Fruit fly (Drosophila melanogaster) whole organism, prepupa: ENCODE results near the gene pns.

ENCODE experiments used
- CG10631 ChIP-seq: fragments of 200-800 bp; sonication (Bioruptor generic); optimal IDR thresholded peaks from 2 replicates; lab custom pipeline; 2016; ENCODE audit warnings: missing biosample characterization, missing genetic modification characterization
- CG10669 ChIP-seq: fragments of 200-800 bp; sonication (Bioruptor generic); optimal IDR thresholded peaks from 3 replicates; lab custom pipeline; 2018; ENCODE audit warnings: missing biosample characterization, mild to moderate bottlenecking, missing genetic modification characterization, moderate library complexity
- CG11294 ChIP-seq: fragments of 200-800 bp; sonication (Bioruptor generic); IDR thresholded peaks from 2 replicates; pipeline ENCODE4 v1.3.6; 2022; ENCODE audit warnings: missing biosample characterization, missing genetic modification characterization
- CG11902 ChIP-seq: fragments of 200-800 bp; sonication (Bioruptor generic); optimal IDR thresholded peaks from 3 replicates; lab custom pipeline; 2016; ENCODE audit warnings: missing biosample characterization, missing genetic modification characterization
- CG15336 ChIP-seq: fragments of 200-800 bp; sonication (Bioruptor generic); IDR thresholded peaks from 2 replicates; pipeline ENCODE4 v1.3.6; 2022; ENCODE audit warnings: missing biosample characterization, missing genetic modification characterization
- CG1621 ChIP-seq: fragments of 200-800 bp; sonication (Bioruptor generic); optimal IDR thresholded peaks from 3 replicates; lab custom pipeline; 2018; ENCODE audit warnings: missing biosample characterization, mild to moderate bottlenecking, missing genetic modification characterization
- CG16779 ChIP-seq: fragments of 200-800 bp; sonication (Bioruptor generic); optimal IDR thresholded peaks from 3 replicates; lab custom pipeline; 2017; ENCODE audit warnings: missing biosample characterization, mild to moderate bottlenecking, missing genetic modification characterization
- CG3032 ChIP-seq: fragments of 200-800 bp; optimal IDR thresholded peaks from 2 replicates; lab custom pipeline; 2019; ENCODE audit warnings: missing biosample characterization, mild to moderate bottlenecking, missing genetic modification characterization, moderate library complexity
- CG31627 ChIP-seq: fragments of 200-800 bp; sonication (Bioruptor generic); optimal IDR thresholded peaks from 3 replicates; lab custom pipeline; 2016; ENCODE audit warnings: missing biosample characterization, missing genetic modification characterization
- CG3919 ChIP-seq: fragments of 200-800 bp; sonication (Bioruptor generic); optimal IDR thresholded peaks from 3 replicates; lab custom pipeline; 2016; ENCODE audit warnings: missing biosample characterization, missing genetic modification characterization
- CG6163 ChIP-seq: fragments of 200-800 bp; sonication (Bioruptor generic); IDR thresholded peaks from 3 replicates; pipeline ENCODE4 v1.3.6; 2022; ENCODE audit warnings: missing biosample characterization, missing genetic modification characterization
- CG6792 ChIP-seq: fragments of 200-800 bp; sonication (Bioruptor generic); optimal IDR thresholded peaks from 3 replicates; lab custom pipeline; 2016; ENCODE audit warnings: missing biosample characterization, missing genetic modification characterization
- CG6854 ChIP-seq: fragments of 200-800 bp; sonication (Bioruptor generic); optimal IDR thresholded peaks from 2 replicates; lab custom pipeline; 2017; ENCODE audit warnings: missing biosample characterization, mild to moderate bottlenecking, missing genetic modification characterization
- CG8119 ChIP-seq: fragments of 200-800 bp; sonication (Bioruptor generic); IDR thresholded peaks from 3 replicates; pipeline ENCODE4 v1.3.6; 2022; ENCODE audit warnings: missing biosample characterization, missing genetic modification characterization
- CG8319 ChIP-seq: fragments of 200-800 bp; sonication (Bioruptor generic); optimal IDR thresholded peaks from 3 replicates; lab custom pipeline; 2016; ENCODE audit warnings: missing biosample characterization, missing genetic modification characterization
- CG8632 ChIP-seq: fragments of 200-800 bp; sonication (Bioruptor generic); optimal IDR thresholded peaks from 3 replicates; lab custom pipeline; 2016; ENCODE audit warnings: missing biosample characterization, missing genetic modification characterization
- Eip75B ChIP-seq: fragments of 200-800 bp; sonication (Bioruptor generic); optimal IDR thresholded peaks from 3 replicates; lab custom pipeline; 2016; ENCODE audit warnings: missing biosample characterization, missing genetic modification characterization
- Eip78C ChIP-seq: fragments of 200-800 bp; sonication (Bioruptor generic); peaks from one replicate; lab custom pipeline; 2016; ENCODE audit warnings: missing biosample characterization, missing genetic modification characterization
- Eip93F ChIP-seq: fragments of 200-800 bp; sonication (Bioruptor generic); optimal IDR thresholded peaks from 2 replicates; lab custom pipeline; 2016; ENCODE audit warnings: missing biosample characterization, mild to moderate bottlenecking, missing genetic modification characterization
- Ets96B ChIP-seq: fragments of 200-800 bp; optimal IDR thresholded peaks from 2 replicates; lab custom pipeline; 2019; ENCODE audit warnings: missing biosample characterization, mild to moderate bottlenecking, missing genetic modification characterization, moderate library complexity
- Hr38 ChIP-seq: sonication (Bioruptor generic); optimal IDR thresholded peaks from 2 replicates; lab custom pipeline; 2016; ENCODE audit warnings: missing biosample characterization, missing genetic modification characterization
- Hr39 ChIP-seq: fragments of 200-800 bp; sonication (Bioruptor generic); optimal IDR thresholded peaks from 2 replicates; lab custom pipeline; 2016; ENCODE audit warnings: missing biosample characterization, missing genetic modification characterization
- Hr4 ChIP-seq: fragments of 200-800 bp; sonication (Bioruptor generic); optimal IDR thresholded peaks from 3 replicates; lab custom pipeline; 2016; ENCODE audit warnings: missing biosample characterization, missing genetic modification characterization
- OdsH ChIP-seq: fragments of 200-800 bp; sonication (Bioruptor generic); optimal IDR thresholded peaks from 3 replicates; lab custom pipeline; 2016; ENCODE audit warnings: missing biosample characterization, missing genetic modification characterization
- Smox ChIP-seq: fragments of 200-800 bp; sonication (Bioruptor generic); optimal IDR thresholded peaks from 3 replicates; lab custom pipeline; 2016; ENCODE audit warnings: missing biosample characterization, missing genetic modification characterization
- Sox102F ChIP-seq: fragments of 200-800 bp; sonication (Bioruptor generic); optimal IDR thresholded peaks from 2 replicates; lab custom pipeline; 2016; ENCODE audit warnings: missing biosample characterization, mild to moderate bottlenecking, missing genetic modification characterization
- Sox15 ChIP-seq: fragments of 200-800 bp; sonication (Bioruptor generic); optimal IDR thresholded peaks from 3 replicates; lab custom pipeline; 2016; ENCODE audit warnings: missing biosample characterization, missing genetic modification characterization
- cyc ChIP-seq: fragments of 200-800 bp; sonication (Bioruptor generic); optimal IDR thresholded peaks from 3 replicates; lab custom pipeline; 2016; ENCODE audit warnings: missing biosample characterization, missing genetic modification characterization
- dsx ChIP-seq: fragments of 200-800 bp; optimal IDR thresholded peaks from 3 replicates; lab custom pipeline; 2019; ENCODE audit warnings: missing biosample characterization, mild to moderate bottlenecking, missing genetic modification characterization, moderate library complexity; ENCODE audit not compliant: poor library complexity, severe bottlenecking
- eg ChIP-seq: fragments of 200-800 bp; sonication (Bioruptor generic); IDR thresholded peaks from 3 replicates; pipeline ENCODE4 v1.3.6; 2022; ENCODE audit warnings: missing biosample characterization, missing genetic modification characterization
- esn ChIP-seq: fragments of 200-800 bp; sonication (Bioruptor generic); optimal IDR thresholded peaks from 2 replicates; lab custom pipeline; 2016; ENCODE audit warnings: missing biosample characterization, mild to moderate bottlenecking, missing genetic modification characterization, moderate library complexity
- fd59A ChIP-seq: fragments of 200-800 bp; sonication (Bioruptor generic); optimal IDR thresholded peaks from 2 replicates; lab custom pipeline; 2017; ENCODE audit warnings: missing biosample characterization, mild to moderate bottlenecking, missing genetic modification characterization, missing genetic modification reagents
- fd85E ChIP-seq: fragments of 200-800 bp; sonication (Bioruptor generic); optimal IDR thresholded peaks from 3 replicates; lab custom pipeline; 2016; ENCODE audit warnings: missing biosample characterization, missing genetic modification characterization
- lz ChIP-seq: fragments of 200-800 bp; sonication (Bioruptor generic); optimal IDR thresholded peaks from 3 replicates; lab custom pipeline; 2016; ENCODE audit warnings: missing biosample characterization, missing genetic modification characterization
- net ChIP-seq: fragments of 200-800 bp; sonication (Bioruptor generic); optimal IDR thresholded peaks from 3 replicates; lab custom pipeline; 2016; ENCODE audit warnings: missing biosample characterization, missing genetic modification characterization
- spab ChIP-seq: fragments of 200-800 bp; sonication (Bioruptor generic); optimal IDR thresholded peaks from 2 replicates; lab custom pipeline; 2017; ENCODE audit warnings: missing biosample characterization, mild to moderate bottlenecking, missing genetic modification characterization, missing genetic modification reagents
- ss ChIP-seq, 2 experiments: fragments of 200-800 bp; sonication (Bioruptor generic); optimal IDR thresholded peaks; 2 replicates in 1 of 2; 3 replicates in 1 of 2; lab custom pipeline; 2017 to 2018; ENCODE audit warnings: mild to moderate bottlenecking in 2 of 2, missing biosample characterization in 2 of 2, missing genetic modification characterization in 2 of 2, moderate library complexity in 1 of 2
- svp ChIP-seq: fragments of 200-800 bp; sonication (Bioruptor generic); peaks from one replicate; lab custom pipeline; 2016; ENCODE audit warnings: missing biosample characterization, missing genetic modification characterization
- vri ChIP-seq: fragments of 200-800 bp; sonication (Bioruptor generic); optimal IDR thresholded peaks from 3 replicates; lab custom pipeline; 2016; ENCODE audit warnings: missing biosample characterization, mild to moderate bottlenecking, missing genetic modification characterization

Gene pns

DNA sequence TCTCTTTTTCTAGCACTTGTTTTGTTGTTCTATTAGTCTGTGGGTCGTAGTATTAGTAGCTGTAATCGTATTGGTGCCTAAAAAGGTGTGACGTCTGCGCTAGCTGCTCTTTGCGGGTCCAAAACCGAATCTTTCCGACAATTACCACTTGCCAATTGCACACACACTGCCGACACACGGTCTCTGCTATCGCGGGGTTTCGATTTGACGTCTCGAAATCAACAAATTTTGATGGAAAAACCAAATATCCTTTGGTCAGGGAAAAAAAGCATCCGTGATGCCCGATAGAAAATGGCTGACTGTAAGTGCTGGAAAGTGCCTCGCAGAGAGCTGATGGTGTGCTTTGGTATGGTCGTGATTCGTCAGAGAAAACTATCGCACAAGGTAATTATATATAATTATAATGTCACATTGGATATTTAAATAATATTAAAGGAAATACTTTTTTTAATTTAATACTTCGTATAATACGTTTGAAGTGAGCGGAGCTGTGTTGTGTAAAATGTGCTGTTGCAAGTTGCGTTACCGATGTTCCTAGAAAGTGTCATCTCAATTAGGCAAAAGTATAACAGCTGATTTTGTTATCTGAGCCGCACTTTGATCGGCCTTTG is 21.3 kb downstream of the pns start, which contains the start of the genes Pex10 and CG12099 (continued):
- TF ChIP-seq CG15336 (GFP tag; lab: Robert Waterston, UW): peak; percentile 74
- no peak for TF ChIP-seq Eip75B (GFP tag; lab: Kevin White, UChicago)
- TF ChIP-seq spab (GFP tag; lab: Kevin White, UChicago): peak; percentile 38
- TF ChIP-seq fd85E (GFP tag; lab: Kevin White, UChicago): peak; percentile 20
- peak; percentile 69 to 76 for TF ChIP-seq ss (GFP tag; optimal IDR thresholded peaks at IDR 0.05; lab: Kevin White, UChicago)
- peak; percentile 82 for TF ChIP-seq Sox102F (GFP tag; lab: Kevin White, UChicago)
- peak; percentile 75 for TF ChIP-seq CG11294 (GFP tag; lab: Robert Waterston, UW)
- peak; percentile 60; the same call in 2 of the 3 replicates for TF ChIP-seq CG8119 (GFP tag; lab: Robert Waterston, UW)
- TF ChIP-seq CG1621: peak; percentile 58

DNA sequence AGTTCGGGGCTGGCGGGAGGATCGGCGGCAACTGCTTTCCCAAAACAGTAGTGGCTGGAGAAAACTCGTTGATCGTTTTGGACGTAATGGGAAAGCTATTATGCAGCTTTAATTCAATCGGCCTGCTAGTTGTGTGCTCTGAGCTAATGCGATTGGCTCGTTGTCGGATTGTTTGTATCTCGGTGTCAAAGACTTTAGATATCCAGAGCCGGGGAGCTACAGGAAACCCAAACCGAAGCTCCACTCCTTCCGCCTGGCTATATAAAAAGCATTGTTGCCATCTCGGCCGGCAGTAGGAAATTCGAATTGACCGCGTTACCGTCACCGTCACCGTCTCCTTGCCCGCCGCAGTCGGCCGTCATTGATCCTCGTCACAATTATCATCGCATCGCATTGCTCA is 28.2 kb downstream of the pns start, which contains the start of gene CG12003:
CG12003 (plus strand) TSS at position 301 of the 400 bp plus-strand sequence.
- TF ChIP-seq Hr38 (GFP tag; lab: Kevin White, UChicago) (no peak), CG8119 (GFP tag; lab: Robert Waterston, UW) (no peak), fd59A (GFP tag; lab: Kevin White, UChicago) (no peak), CG8319 (GFP tag; lab: Kevin White, UChicago) (no peak), CG1621 (no peak)
- TF ChIP-seq, all 60 proteins: peak for 0

DNA sequence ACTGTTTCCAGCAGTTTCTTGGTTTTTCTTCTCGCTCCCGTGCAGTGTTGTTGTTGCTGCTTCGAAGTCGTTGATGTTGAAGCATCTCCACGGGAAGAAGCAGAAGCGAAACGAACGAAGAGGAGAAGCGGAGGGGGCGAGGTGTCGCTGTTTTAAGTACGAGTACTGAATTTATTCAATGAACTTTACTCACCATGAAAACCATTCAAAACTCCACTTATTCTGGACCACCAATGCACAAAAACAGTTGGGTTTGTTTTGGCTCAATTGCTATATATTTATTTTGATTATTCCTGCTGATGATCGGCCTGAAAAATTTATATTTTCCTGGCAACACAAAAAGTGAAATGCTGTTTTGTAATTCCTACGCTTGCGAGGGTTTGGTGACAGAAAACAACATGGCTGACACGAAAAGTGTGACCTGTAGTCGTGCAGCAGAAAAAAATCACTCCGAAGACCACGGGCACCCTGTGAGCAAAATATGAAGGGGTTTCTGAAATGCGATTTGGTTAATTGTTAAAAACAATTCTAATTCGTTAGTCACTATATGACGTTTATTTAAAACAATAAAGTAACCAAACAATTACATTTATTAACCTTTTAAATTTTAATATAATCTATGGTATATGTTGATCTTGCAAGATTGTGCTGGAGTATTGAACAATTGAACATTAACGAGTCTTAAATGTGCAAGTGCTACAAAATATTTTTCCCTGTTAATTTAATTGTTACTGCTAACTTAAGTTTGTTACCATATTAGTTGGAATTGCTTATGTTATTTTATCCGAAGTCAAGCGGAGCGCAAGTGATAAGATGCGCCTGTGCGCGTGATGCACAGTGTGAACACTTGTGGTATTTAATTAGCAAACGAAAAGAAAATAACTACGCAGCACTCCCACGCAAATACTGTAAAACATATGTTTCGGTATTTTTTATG is 31.6 kb downstream of the pns start, which contains the start of gene CG7879:
CG7879 (minus strand) TSS at position 384 of the 937 bp plus-strand sequence.
- TF ChIP-seq Eip75B (GFP tag; lab: Kevin White, UChicago): no peak
- peak; percentile 20; the same call in 1 of the 2 replicates for TF ChIP-seq CG15336 (GFP tag; lab: Robert Waterston, UW)
- peak; percentile 63 for TF ChIP-seq CG6854 (GFP tag; lab: Kevin White, UChicago)
- TF ChIP-seq esn: peak; percentile 43
- TF ChIP-seq CG3032: peak; percentile 18
- TF ChIP-seq CG16779 (tag; lab: Kevin White, UChicago): peak; percentile 50
- peak; percentile 55 for TF ChIP-seq net (GFP tag; lab: Kevin White, UChicago)
- peak; percentile 73 for TF ChIP-seq Eip78C (GFP tag; lab: Kevin White, UChicago)
- no peak for TF ChIP-seq Smox (GFP tag; lab: Kevin White, UChicago)
- peak; percentile 7 for TF ChIP-seq cyc (GFP tag; lab: Kevin White, UChicago)
- peak; percentile 19 for TF ChIP-seq lz (GFP tag; lab: Kevin White, UChicago)
- no peak for TF ChIP-seq CG8319 (GFP tag; lab: Kevin White, UChicago)
- peak; percentile 11 for TF ChIP-seq Sox15 (GFP tag; lab: Kevin White, UChicago)
- TF ChIP-seq CG10669 (GFP tag; lab: Kevin White, UChicago): no peak
- no peak for TF ChIP-seq CG8119 (GFP tag; lab: Robert Waterston, UW)
- 0 out of 3 replicates have a peak, but pooled peaks have one; percentile 25 for TF ChIP-seq eg (GFP tag; lab: Robert Waterston, UW)
- TF ChIP-seq CG11902 (GFP tag; lab: Kevin White, UChicago): no peak
- TF ChIP-seq CG3919: peak; percentile 29
- peak; percentile 23 for TF ChIP-seq Sox102F (GFP tag; lab: Kevin White, UChicago)
- TF ChIP-seq Hr4 (GFP tag; lab: Kevin White, UChicago): peak; percentile 42
- TF ChIP-seq CG31627 (GFP tag; lab: Kevin White, UChicago): peak; percentile 31
- TF ChIP-seq OdsH: peak; percentile 48
- TF ChIP-seq ss (GFP tag; optimal IDR thresholded peaks at IDR 0.05; lab: Kevin White, UChicago): peak; percentile 10 to 20
- no peak for TF ChIP-seq CG11294 (GFP tag; lab: Robert Waterston, UW)
- TF ChIP-seq vri (GFP tag; lab: Kevin White, UChicago): peak; percentile 52
- no peak for TF ChIP-seq Hr39 (GFP tag; lab: Kevin White, UChicago)
- TF ChIP-seq CG8632 (GFP tag; lab: Kevin White, UChicago): no peak
- TF ChIP-seq CG1621: no peak
- peak; percentile 28 for TF ChIP-seq dsx (GFP tag; lab: Kevin White, UChicago)
- no peak for TF ChIP-seq Eip93F
- TF ChIP-seq CG6163 (GFP tag; lab: Robert Waterston, UW): peak; percentile 34; the same call in 2 of the 3 replicates
- peak; percentile 50 for TF ChIP-seq CG10631 (GFP tag; lab: Kevin White, UChicago)
- no peak for TF ChIP-seq Ets96B
- no peak for TF ChIP-seq spab (GFP tag; lab: Kevin White, UChicago)
- TF ChIP-seq Hr38 (GFP tag; lab: Kevin White, UChicago): no peak
- TF ChIP-seq svp (GFP tag; lab: Kevin White, UChicago): peak; percentile 57
- TF ChIP-seq CG6792 (GFP tag; lab: Kevin White, UChicago): no peak
